Fruit fly (Drosophila melanogaster) whole organism, wandering third instar larva: ENCODE measurements around the gene CG33688.
A peak's percentile ranks its signal among the peaks of the same experiment; 100 is the strongest.

Experiments
- Abd-B ChIP-seq: fragments of >200 bp; optimal IDR thresholded peaks from 2 replicates; lab custom pipeline; 2017; ENCODE audit warnings: missing biosample characterization, missing genetic modification characterization
- CG32264 ChIP-seq: fragments of 200-800 bp; sonication (Bioruptor generic); optimal IDR thresholded peaks from 2 replicates; lab custom pipeline; 2016; ENCODE audit warnings: missing biosample characterization, missing genetic modification characterization
- CG9705 ChIP-seq: fragments of 200-800 bp; sonication (Bioruptor generic); optimal IDR thresholded peaks from 2 replicates; lab custom pipeline; 2018; ENCODE audit warnings: missing biosample characterization, mild to moderate bottlenecking, missing genetic modification characterization
- CrebA ChIP-seq: fragments of 200-800 bp; sonication (Bioruptor generic); optimal IDR thresholded peaks from 2 replicates; lab custom pipeline; 2016; ENCODE audit warnings: missing biosample characterization, mild to moderate bottlenecking, missing genetic modification characterization, borderline replicate concordance
- Dfd ChIP-seq: fragments of >200 bp; optimal IDR thresholded peaks from 2 replicates; lab custom pipeline; 2017; ENCODE audit warnings: missing biosample characterization, missing genetic modification characterization
- Dif ChIP-seq: fragments of 200-275, 200-300 bp; sonication (Bioruptor generic); optimal IDR thresholded peaks from 2 replicates; lab custom pipeline; 2018; ENCODE audit warnings: missing biosample characterization, missing genetic modification characterization; ENCODE audit not compliant: partially characterized antibody
- GATAd ChIP-seq: sonication (Bioruptor generic); optimal IDR thresholded peaks from 2 replicates; lab custom pipeline; 2016; ENCODE audit warnings: missing biosample characterization, missing genetic modification characterization
- HLH106 ChIP-seq: fragments of 200-800 bp; optimal IDR thresholded peaks from 3 replicates; lab custom pipeline; 2019; ENCODE audit warnings: missing biosample characterization, mild to moderate bottlenecking, missing genetic modification characterization, moderate library complexity
- Hr83 ChIP-seq: fragments of 200-300 bp; sonication (Bioruptor generic); optimal IDR thresholded peaks from 2 replicates; lab custom pipeline; 2016; ENCODE audit warnings: missing biosample characterization, mild to moderate bottlenecking, missing genetic modification characterization, moderate library complexity; ENCODE audit not compliant: poor library complexity, severe bottlenecking
- Jra ChIP-seq: sonication (Bioruptor generic); optimal IDR thresholded peaks from 2 replicates; lab custom pipeline; 2016; ENCODE audit warnings: missing biosample characterization, missing genetic modification characterization
- Mio ChIP-seq: sonication (Bioruptor generic); optimal IDR thresholded peaks from 2 replicates; lab custom pipeline; 2016; ENCODE audit warnings: missing biosample characterization, missing genetic modification characterization
- Myc ChIP-seq: fragments of >200 bp; optimal IDR thresholded peaks from 2 replicates; lab custom pipeline; 2017
- N ChIP-seq: fragments of >200 bp; optimal IDR thresholded peaks from 2 replicates; lab custom pipeline; 2018; ENCODE audit warnings: missing biosample characterization, missing external identifiers, missing genetic modification characterization
- OdsH ChIP-seq: fragments of 200-800 bp; sonication (Bioruptor generic); optimal IDR thresholded peaks from 2 replicates; lab custom pipeline; 2016; ENCODE audit warnings: missing biosample characterization, mild to moderate bottlenecking, missing genetic modification characterization
- Rel ChIP-seq, 2 experiments: fragments of 200-800 bp; sonication (Bioruptor generic) in 1 of 2; optimal IDR thresholded peaks; 2 replicates in 1 of 2; 3 replicates in 1 of 2; lab custom pipeline; 2016 to 2019; ENCODE audit warnings: mild to moderate bottlenecking in 2 of 2, missing biosample characterization in 2 of 2, missing genetic modification characterization in 2 of 2, moderate library complexity in 1 of 2
- Sp1 ChIP-seq: fragments of 200-800 bp; sonication (Bioruptor generic); optimal IDR thresholded peaks from 3 replicates; lab custom pipeline; 2019; ENCODE audit warnings: missing biosample characterization, mild to moderate bottlenecking, missing genetic modification characterization, moderate library complexity
- Vsx2 ChIP-seq: fragments of 200-300, 225-300 bp; sonication (Bioruptor generic); optimal IDR thresholded peaks from 2 replicates; lab custom pipeline; 2018; ENCODE audit warnings: missing biosample characterization, missing genetic modification characterization; ENCODE audit not compliant: partially characterized antibody
- br ChIP-seq: fragments of 200-800 bp; sonication (Bioruptor generic); optimal IDR thresholded peaks from 2 replicates; lab custom pipeline; 2016; ENCODE audit warnings: missing biosample characterization, missing genetic modification characterization
- brk ChIP-seq: fragments of 200-800 bp; sonication (Bioruptor generic); optimal IDR thresholded peaks from 2 replicates; lab custom pipeline; 2016; ENCODE audit warnings: missing biosample characterization, mild to moderate bottlenecking, missing genetic modification characterization
- dl ChIP-seq, 2 experiments: fragments of 175-275, 200-275 bp in 1 of 2; fragments of 200-275 bp in 1 of 2; sonication (Bioruptor generic); optimal IDR thresholded peaks; lab custom pipeline; 2018; ENCODE audit warnings: mild to moderate bottlenecking in 2 of 2, missing biosample characterization in 2 of 2, missing genetic modification characterization in 2 of 2, moderate library complexity in 2 of 2; ENCODE audit not compliant: partially characterized antibody in 2 of 2, insufficient read depth in 1 of 2
- dmrt93B ChIP-seq: fragments of 200-800 bp; sonication (Bioruptor generic); optimal IDR thresholded peaks from 2 replicates; lab custom pipeline; 2018; ENCODE audit warnings: missing biosample characterization, mild to moderate bottlenecking, missing genetic modification characterization
- dsf ChIP-seq: sonication (Bioruptor generic); optimal IDR thresholded peaks from 2 replicates; lab custom pipeline; 2016; ENCODE audit warnings: missing biosample characterization, missing genetic modification characterization, borderline replicate concordance
- ey ChIP-seq: fragments of 200-800 bp; sonication (Bioruptor generic); optimal IDR thresholded peaks from 2 replicates; lab custom pipeline; 2016; ENCODE audit warnings: missing biosample characterization, missing genetic modification characterization
- foxo ChIP-seq, 2 experiments: fragments of 200-800 bp; sonication (Bioruptor generic); optimal IDR thresholded peaks; 2 replicates in 1 of 2; 3 replicates in 1 of 2; lab custom pipeline; 2016 to 2017; ENCODE audit warnings: missing biosample characterization in 2 of 2, missing genetic modification characterization in 2 of 2
- fru ChIP-seq: fragments of 200-800 bp; sonication (Bioruptor generic); optimal IDR thresholded peaks from 3 replicates; lab custom pipeline; 2016; ENCODE audit warnings: missing biosample characterization, mild to moderate bottlenecking, missing genetic modification characterization
- h ChIP-seq: fragments of 200-800 bp; sonication (Bioruptor generic); optimal IDR thresholded peaks from 3 replicates; lab custom pipeline; 2016; ENCODE audit warnings: missing biosample characterization, mild to moderate bottlenecking, missing genetic modification characterization
- jim ChIP-seq: fragments of 175-275, 200-325 bp; sonication (Bioruptor generic); optimal IDR thresholded peaks from 2 replicates; lab custom pipeline; 2016; ENCODE audit warnings: missing biosample characterization, mild to moderate bottlenecking, missing genetic modification characterization
- lola ChIP-seq: fragments of >200 bp; optimal IDR thresholded peaks from 2 replicates; lab custom pipeline; 2017; ENCODE audit warnings: missing biosample characterization, missing genetic modification characterization
- pan ChIP-seq: fragments of >200 bp; optimal IDR thresholded peaks from 2 replicates; lab custom pipeline; 2017
- psq ChIP-seq: fragments of 200-800 bp; sonication (Bioruptor generic); optimal IDR thresholded peaks from 3 replicates; lab custom pipeline; 2017; ENCODE audit warnings: missing biosample characterization, mild to moderate bottlenecking, missing genetic modification characterization, moderate library complexity
- rgr ChIP-seq: fragments of 200-800 bp; sonication (Bioruptor generic); optimal IDR thresholded peaks from 3 replicates; lab custom pipeline; 2016; ENCODE audit warnings: missing biosample characterization, mild to moderate bottlenecking, missing genetic modification characterization
- sage ChIP-seq: fragments of 200-800 bp; sonication (Bioruptor generic); optimal IDR thresholded peaks from 2 replicates; lab custom pipeline; 2016; ENCODE audit warnings: missing biosample characterization, mild to moderate bottlenecking, missing genetic modification characterization
- sv ChIP-seq: fragments of 200-800 bp; sonication (Bioruptor generic); optimal IDR thresholded peaks from 3 replicates; lab custom pipeline; 2016; ENCODE audit warnings: missing biosample characterization, missing genetic modification characterization
- tai ChIP-seq: sonication (Bioruptor generic); optimal IDR thresholded peaks from 2 replicates; lab custom pipeline; 2016; ENCODE audit warnings: missing biosample characterization, missing genetic modification characterization
- usp ChIP-seq: fragments of >200 bp; optimal IDR thresholded peaks from 2 replicates; lab custom pipeline; 2017; ENCODE audit warnings: missing biosample characterization, missing genetic modification characterization
- woc ChIP-seq: sonication (Bioruptor generic); optimal IDR thresholded peaks from 2 replicates; lab custom pipeline; 2016; ENCODE audit warnings: missing biosample characterization, mild to moderate bottlenecking, missing genetic modification characterization

Gene CG33688

DNA sequence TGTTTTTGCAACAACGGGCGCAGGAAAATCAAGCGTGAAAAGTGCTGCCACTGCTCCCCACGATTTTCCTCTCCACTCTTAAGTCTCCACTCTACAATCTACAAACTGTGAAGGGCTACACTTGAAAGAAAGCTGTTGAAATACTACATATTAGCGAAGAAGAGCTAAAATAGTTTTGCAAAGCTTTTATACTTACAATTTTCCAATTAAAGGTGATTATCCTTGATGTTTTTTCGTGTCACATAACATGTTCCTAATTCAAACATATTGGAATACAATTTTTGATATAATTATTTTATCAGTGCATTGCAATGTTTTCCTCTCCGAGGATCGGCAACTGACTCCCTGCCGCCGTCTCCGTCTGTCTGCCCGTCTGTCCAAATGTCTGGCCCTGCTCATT, 18.9 kb downstream of the CG33688 start:
- TF ChIP-seq rgr (GFP tag; lab: Kevin White, UChicago) (no peak), fru (peak; percentile 17)

DNA sequence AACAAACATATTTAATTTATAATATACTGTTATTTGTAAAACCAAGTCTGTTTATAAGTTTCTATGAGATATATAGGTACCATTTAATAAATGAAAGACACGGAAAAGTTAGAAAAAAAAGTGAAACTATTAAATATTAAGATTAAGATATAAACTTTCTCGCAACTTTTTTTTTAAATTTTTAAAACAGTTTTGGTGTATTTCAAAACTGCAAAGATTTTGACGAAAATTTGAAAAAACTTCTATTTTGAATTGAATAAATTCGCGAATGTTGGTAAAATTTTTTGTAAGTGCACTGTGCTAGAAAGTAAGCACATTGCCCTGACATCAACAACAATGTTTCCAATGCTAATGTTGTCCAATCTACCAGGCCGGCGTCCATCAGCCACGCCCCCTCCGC, 22.3 kb downstream of the CG33688 start:
- TF ChIP-seq foxo (GFP tag; optimal IDR thresholded peaks at IDR 0.05; lab: Kevin White, UChicago) (no peak), dsf (GFP tag; lab: Kevin White, UChicago) (no peak), CrebA (GFP tag; lab: Kevin White, UChicago) (no peak), Dif (GFP tag; lab: Kevin White, UChicago) (no peak), br (GFP tag; lab: Kevin White, UChicago) (no peak), CG9705 (no peak), sage (no peak), psq (GFP tag; lab: Kevin White, UChicago) (no peak), dl (GFP tag; optimal IDR thresholded peaks at IDR 0.05; lab: Kevin White, UChicago; ENCODE audit: insufficient read depth in 1 of 2, partially characterized antibody in 2 of 2) (no peak), brk (GFP tag; lab: Kevin White, UChicago) (no peak), Rel (GFP tag; optimal IDR thresholded peaks at IDR 0.05; lab: Kevin White, UChicago) (no peak), Rel (tag; optimal IDR thresholded peaks at IDR 0.05; lab: Kevin White, UChicago) (no peak), Jra (GFP tag; lab: Kevin White, UChicago) (no peak), fru (no peak)
- TF ChIP-seq, all 38 proteins: peak for 0

DNA sequence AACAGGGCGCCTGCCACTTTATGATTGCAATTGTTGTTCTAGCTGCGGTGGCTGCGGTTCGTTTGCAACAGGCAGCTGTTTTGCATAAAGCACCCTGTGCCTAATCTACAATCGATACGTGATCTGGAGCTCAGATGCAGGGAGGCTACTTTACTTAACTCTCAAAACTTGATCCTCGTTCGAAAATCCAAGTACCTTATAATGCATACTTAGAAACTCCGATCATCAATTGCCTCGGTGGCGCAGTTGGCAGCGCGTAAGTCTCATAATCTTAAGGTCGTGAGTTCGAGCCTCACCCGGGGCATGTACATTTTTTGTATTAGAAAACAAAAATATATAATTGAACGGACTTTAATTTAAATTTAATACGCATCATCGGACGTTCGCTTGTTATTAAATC, 22.8 kb downstream of the CG33688 start:
- TF ChIP-seq sage = no peak
- TF ChIP-seq lola (GFP tag; lab: Kevin White, UChicago) = no peak
- no peak for TF ChIP-seq HLH106

DNA sequence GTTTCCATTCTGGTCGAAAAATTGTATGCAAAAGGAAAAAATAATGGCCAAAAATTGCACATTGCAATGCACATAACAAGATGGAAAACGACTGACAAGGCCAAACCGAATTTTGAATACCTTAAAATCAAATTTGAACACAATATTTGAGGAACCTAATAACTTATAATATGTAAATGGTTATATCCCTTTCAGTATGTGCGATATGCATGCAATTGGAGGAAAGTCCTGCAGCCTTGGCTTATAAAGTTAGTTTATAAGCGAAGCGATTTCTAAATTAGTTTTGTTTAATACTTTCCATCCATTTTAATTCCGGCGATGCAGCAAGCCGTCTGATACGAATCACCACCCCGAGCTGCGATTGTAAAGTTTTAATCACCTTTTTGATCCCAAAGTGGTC, 26.2 kb downstream of the CG33688 start:
- TF ChIP-seq CG9705 = no peak
- TF ChIP-seq tai (GFP tag; lab: Kevin White, UChicago) = no peak
- no peak for TF ChIP-seq OdsH (GFP tag; lab: Kevin White, UChicago)
- no peak for TF ChIP-seq CrebA (GFP tag; lab: Kevin White, UChicago)
- no peak for TF ChIP-seq N (GFP tag; lab: Kevin White, UChicago)
- no peak for TF ChIP-seq brk (GFP tag; lab: Kevin White, UChicago)
- no peak for TF ChIP-seq ey
- TF ChIP-seq jim = no peak
- no peak for TF ChIP-seq pan (lab: Kevin White, UChicago)
- no peak for TF ChIP-seq Sp1 (GFP tag; lab: Kevin White, UChicago)
- no peak for TF ChIP-seq dsf (GFP tag; lab: Kevin White, UChicago)
- TF ChIP-seq lola (GFP tag; lab: Kevin White, UChicago) = no peak
- no peak for TF ChIP-seq Jra (GFP tag; lab: Kevin White, UChicago)
- TF ChIP-seq Hr83 (GFP tag; lab: Kevin White, UChicago) = no peak
- no peak for TF ChIP-seq rgr (GFP tag; lab: Kevin White, UChicago)
- TF ChIP-seq woc = no peak
- TF ChIP-seq, all 38 proteins: peak for 0

DNA sequence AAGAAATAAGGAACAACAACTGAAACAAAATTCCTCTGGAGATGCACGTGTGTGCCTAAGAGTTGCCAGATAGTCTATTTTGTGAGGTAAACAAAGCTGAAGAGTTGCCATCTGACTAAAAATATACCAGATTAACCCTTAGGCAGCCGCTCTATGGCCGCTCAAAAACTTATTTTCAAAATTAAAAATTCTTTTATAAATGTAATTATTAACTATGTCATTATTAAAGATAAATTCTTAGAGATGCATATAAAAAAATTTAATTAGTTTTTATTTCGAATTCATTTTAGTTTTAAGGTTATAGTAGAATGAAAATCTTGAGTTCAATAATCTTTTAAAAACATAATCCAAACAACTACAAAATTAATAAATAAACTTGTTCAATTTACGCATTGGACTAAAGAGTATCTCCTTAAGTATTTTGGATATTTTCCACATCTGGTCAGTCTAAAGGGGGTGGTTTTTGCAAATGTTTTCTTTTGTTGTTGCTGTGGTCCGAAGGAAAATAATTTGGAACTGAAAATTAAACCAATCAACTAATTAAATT, 29.7 kb downstream of the CG33688 start, which contains the start of gene Tmx3:
Gene Tmx3 (plus strand): TSS at position 442 of the 547 bp plus-strand sequence.
- TF ChIP-seq Abd-B (no peak), Hr83 (GFP tag; lab: Kevin White, UChicago) (peak; percentile 86), CG32264 (GFP tag; lab: Kevin White, UChicago) (no peak), jim (peak; percentile 22), CrebA (GFP tag; lab: Kevin White, UChicago) (no peak), br (GFP tag; lab: Kevin White, UChicago) (peak; percentile 63), dsf (GFP tag; lab: Kevin White, UChicago) (peak; percentile 58), ey (peak; percentile 69), Sp1 (GFP tag; lab: Kevin White, UChicago) (peak; percentile 87), HLH106 (peak; percentile 91), foxo (GFP tag; optimal IDR thresholded peaks at IDR 0.05; lab: Kevin White, UChicago) (peak in 1 of 2 experiments; percentile 93), Rel (GFP tag; optimal IDR thresholded peaks at IDR 0.05; lab: Kevin White, UChicago) (no peak), Rel (tag; optimal IDR thresholded peaks at IDR 0.05; lab: Kevin White, UChicago) (peak; percentile 68), N (GFP tag; lab: Kevin White, UChicago) (no peak), GATAd (peak; percentile 72), Jra (GFP tag; lab: Kevin White, UChicago) (peak; percentile 57), h (GFP tag; lab: Kevin White, UChicago) (peak; percentile 82), Myc (lab: Kevin White, UChicago) (peak; percentile 25), fru (peak; percentile 78), usp (GFP tag; lab: Kevin White, UChicago) (no peak), brk (GFP tag; lab: Kevin White, UChicago) (peak; percentile 82), Mio (GFP tag; lab: Kevin White, UChicago) (no peak), Dfd (GFP tag; lab: Kevin White, UChicago) (no peak), dmrt93B (peak; percentile 73), sv (GFP tag; lab: Kevin White, UChicago) (peak; percentile 72), OdsH (GFP tag; lab: Kevin White, UChicago) (peak; percentile 82), Dif (GFP tag; lab: Kevin White, UChicago) (no peak), Vsx2 (GFP tag; lab: Kevin White, UChicago) (no peak), dl (GFP tag; optimal IDR thresholded peaks at IDR 0.05; lab: Kevin White, UChicago; ENCODE audit: insufficient read depth in 1 of 2, partially characterized antibody in 2 of 2) (no peak), tai (GFP tag; lab: Kevin White, UChicago) (no peak), CG9705 (peak; percentile 71), woc (peak; percentile 68), rgr (GFP tag; lab: Kevin White, UChicago) (peak; percentile 87)
